Worm (Caenorhabditis elegans) whole organism, young adult: ENCODE measurements around the gene str-169.

Experiments
- F10E7.11 ChIP-seq: sonication (generic microtip); optimal IDR thresholded peaks from 2 replicates; lab custom pipeline; 2017; ENCODE audit warnings: mild to moderate bottlenecking, missing genetic modification characterization, moderate library complexity, missing compliant biosample characterization
- ceh-27 ChIP-seq: fragments of 200-800 bp; sonication (Bioruptor generic); optimal IDR thresholded peaks from 2 replicates; lab custom pipeline; 2018; ENCODE audit warnings: mild to moderate bottlenecking, missing genetic modification characterization, moderate library complexity, missing compliant biosample characterization
- ceh-91 ChIP-seq: fragments of 200-800 bp; sonication (Bioruptor generic); IDR thresholded peaks from 2 replicates; pipeline ENCODE4 v1.3.6; 2022; ENCODE audit warnings: missing genetic modification reagents, missing genetic modification characterization, missing compliant biosample characterization
- ekl-4 ChIP-seq: fragments of 200-800 bp; sonication (Bioruptor generic); IDR thresholded peaks from 2 replicates; pipeline ENCODE4 v1.3.6; 2022; ENCODE audit warnings: missing genetic modification reagents, missing genetic modification characterization, missing compliant biosample characterization
- him-1 ChIP-seq: sonication (generic microtip); optimal IDR thresholded peaks from 2 replicates; lab custom pipeline; 2016; ENCODE audit warnings: missing genotype, missing genetic modification reagents, missing genetic modification characterization, missing compliant biosample characterization
- nhr-90 ChIP-seq: sonication (generic microtip); optimal IDR thresholded peaks from 2 replicates; lab custom pipeline; 2016; ENCODE audit warnings: missing genotype, mild to moderate bottlenecking, missing genetic modification characterization, missing compliant biosample characterization
- rec-8 ChIP-seq, 2 experiments: sonication (generic microtip); optimal IDR thresholded peaks; 2 replicates each; lab custom pipeline; 2016; ENCODE audit warnings: mild to moderate bottlenecking in 2 of 2, missing genetic modification characterization in 2 of 2, missing genetic modification reagents in 2 of 2, missing genotype in 2 of 2, missing biosample characterization in 1 of 2, missing compliant biosample characterization in 1 of 2, moderate library complexity in 1 of 2
- snpc-1.1 ChIP-seq: sonication (generic microtip); optimal IDR thresholded peaks from 2 replicates; lab custom pipeline; 2017; ENCODE audit warnings: missing genetic modification characterization, mild to moderate bottlenecking, missing compliant biosample characterization, antibody characterized with exemption, moderate library complexity, missing genotype, missing genetic modification reagents; ENCODE audit not compliant: insufficient read depth
- snpc-3.4 ChIP-seq: sonication (generic microtip); optimal IDR thresholded peaks from 2 replicates; lab custom pipeline; 2017; ENCODE audit warnings: missing genetic modification characterization, mild to moderate bottlenecking, missing compliant biosample characterization, antibody characterized with exemption, moderate library complexity, missing genotype, missing genetic modification reagents
- ztf-28 ChIP-seq: fragments of 200-800 bp; sonication (Bioruptor generic); IDR thresholded peaks from 2 replicates; pipeline ENCODE4 v1.3.6; 2022; ENCODE audit warnings: missing genetic modification reagents, missing genetic modification characterization, missing compliant biosample characterization

DNA sequence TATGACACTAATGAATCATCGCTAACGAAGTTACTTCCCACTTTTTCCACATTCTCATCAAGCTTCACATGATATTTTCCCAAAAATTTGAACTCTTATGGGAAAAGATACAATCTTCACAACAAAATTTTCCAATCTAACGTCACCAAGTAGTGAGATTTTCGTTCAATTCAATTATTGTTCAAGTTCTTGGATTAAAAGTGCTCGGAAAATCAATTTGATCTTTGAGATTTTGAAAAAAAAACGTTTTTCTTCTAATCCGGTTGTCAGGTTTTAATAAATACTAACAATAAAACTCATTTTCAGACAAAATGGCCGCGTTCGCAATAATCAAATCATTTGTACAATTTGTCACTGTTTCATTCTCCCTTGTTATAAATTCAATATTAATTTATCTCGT is 11.8 kb upstream of the str-169 start, which contains the start of gene str-153:
- TF ChIP-seq snpc-1.1, result no peak
- no peak for TF ChIP-seq ceh-27
- no peak for TF ChIP-seq ekl-4 (GFP tag; lab: Robert Waterston, UW)
- TF ChIP-seq nhr-90 (tag; lab: Kevin White, UChicago), result no peak
- no peak for TF ChIP-seq F10E7.11 (tag; lab: Kevin White, UChicago)
- TF ChIP-seq ceh-91, result no peak
- TF ChIP-seq him-1, result no peak
- no peak for TF ChIP-seq rec-8 (tag; optimal IDR thresholded peaks at IDR 0.05; lab: Kevin White, UChicago)
- no peak for TF ChIP-seq snpc-3.4 (tag; lab: Kevin White, UChicago)
- TF ChIP-seq ztf-28 (GFP tag; lab: Robert Waterston, UW), result no peak
